Worm (Caenorhabditis elegans) whole organism, late embryonic: ENCODE data around the gene R02D5.3.

Experiments used
- K02D7.2 ChIP-seq: sonication (generic microtip); optimal IDR thresholded peaks from 2 replicates; lab custom pipeline; 2017; ENCODE audit warnings: mild to moderate bottlenecking, missing genetic modification characterization, missing compliant biosample characterization
- T23F11.4 ChIP-seq: fragments of 200-800 bp; sonication (Bioruptor generic); optimal IDR thresholded peaks from 2 replicates; lab custom pipeline; 2018; ENCODE audit warnings: mild to moderate bottlenecking, missing genetic modification characterization, missing compliant biosample characterization
- Y22D7AL.16 ChIP-seq: sonication (generic microtip); optimal IDR thresholded peaks from 2 replicates; lab custom pipeline; 2016; ENCODE audit warnings: missing genetic modification characterization, missing compliant biosample characterization
- ama-1 ChIP-seq: fragments of 150-350 bp; optimal IDR thresholded peaks from 2 replicates; lab custom pipeline; 2014
- ceh-14 ChIP-seq: sonication (generic microtip); optimal IDR thresholded peaks from 2 replicates; lab custom pipeline; 2016; ENCODE audit warnings: missing genotype, missing genetic modification characterization, missing compliant biosample characterization
- ceh-18 ChIP-seq: sonication (generic microtip); optimal IDR thresholded peaks from 2 replicates; lab custom pipeline; 2016; ENCODE audit warnings: missing genetic modification characterization, missing compliant biosample characterization
- ceh-2 ChIP-seq: sonication (generic microtip); optimal IDR thresholded peaks from 2 replicates; lab custom pipeline; 2016; ENCODE audit warnings: missing genotype, missing genetic modification characterization, missing compliant biosample characterization
- ceh-34 ChIP-seq: sonication (generic microtip); optimal IDR thresholded peaks from 2 replicates; lab custom pipeline; 2016; ENCODE audit warnings: mild to moderate bottlenecking, missing genetic modification characterization, missing compliant biosample characterization
- ceh-45 ChIP-seq: fragments of 200-800 bp; sonication (Bioruptor generic); IDR thresholded peaks from 2 replicates; pipeline ENCODE4 v1.3.6; 2022; ENCODE audit warnings: missing genetic modification reagents, missing genetic modification characterization, missing compliant biosample characterization
- ceh-6 ChIP-seq: fragments of 200-800 bp; sonication (Bioruptor generic); optimal IDR thresholded peaks from 2 replicates; lab custom pipeline; 2018; ENCODE audit warnings: mild to moderate bottlenecking, missing genetic modification characterization, missing compliant biosample characterization
- ceh-9 ChIP-seq: sonication (generic microtip); optimal IDR thresholded peaks from 2 replicates; lab custom pipeline; 2016; ENCODE audit warnings: mild to moderate bottlenecking, missing genetic modification characterization, inconsistent platforms, missing compliant biosample characterization
- che-1 ChIP-seq: sonication (generic microtip); optimal IDR thresholded peaks from 2 replicates; lab custom pipeline; 2016; ENCODE audit warnings: mild to moderate bottlenecking, missing genetic modification characterization, missing compliant biosample characterization
- elt-4 ChIP-seq: sonication (generic microtip); optimal IDR thresholded peaks from 2 replicates; lab custom pipeline; 2016; ENCODE audit warnings: missing genetic modification characterization, missing compliant biosample characterization
- eyg-1 ChIP-seq: sonication (generic microtip); optimal IDR thresholded peaks from 2 replicates; lab custom pipeline; 2016; ENCODE audit warnings: missing genotype, missing genetic modification characterization, missing compliant biosample characterization
- fax-1 ChIP-seq: sonication (generic microtip); optimal IDR thresholded peaks from 2 replicates; lab custom pipeline; 2016; ENCODE audit warnings: missing genotype, missing genetic modification characterization, missing compliant biosample characterization
- fkh-10 ChIP-seq: fragments of 150-350 bp; optimal IDR thresholded peaks from 2 replicates; lab custom pipeline; 2014; ENCODE audit warnings: missing biosample characterization, missing genetic modification reagents, missing genetic modification characterization
- gmeb-2 ChIP-seq: sonication (generic microtip); optimal IDR thresholded peaks from 2 replicates; lab custom pipeline; 2016; ENCODE audit warnings: missing genetic modification characterization, inconsistent platforms, missing compliant biosample characterization
- hlh-30 ChIP-seq: sonication (generic microtip); optimal IDR thresholded peaks from 2 replicates; lab custom pipeline; 2017; ENCODE audit warnings: antibody characterized with exemption, missing genetic modification characterization, missing compliant biosample characterization; ENCODE audit not compliant: insufficient read depth
- hlh-6 ChIP-seq: sonication (generic microtip); optimal IDR thresholded peaks from 2 replicates; lab custom pipeline; 2016; ENCODE audit warnings: missing genotype, missing genetic modification characterization, missing compliant biosample characterization
- hlh-8 ChIP-seq: sonication (generic microtip); optimal IDR thresholded peaks from 2 replicates; lab custom pipeline; 2016; ENCODE audit warnings: missing genotype, missing genetic modification characterization, missing compliant biosample characterization
- madf-2 ChIP-seq: sonication (generic microtip); optimal IDR thresholded peaks from 2 replicates; lab custom pipeline; 2017; ENCODE audit warnings: missing genetic modification characterization, missing compliant biosample characterization
- mec-3 ChIP-seq: sonication (generic microtip); optimal IDR thresholded peaks from 2 replicates; lab custom pipeline; 2016; ENCODE audit warnings: borderline replicate concordance, missing genetic modification characterization, missing compliant biosample characterization
- nhr-11 ChIP-seq: fragments of 150-350 bp; optimal IDR thresholded peaks from 2 replicates; lab custom pipeline; 2014; ENCODE audit warnings: missing biosample characterization, missing genetic modification characterization
- nhr-232 ChIP-seq: sonication (generic microtip); optimal IDR thresholded peaks from 2 replicates; lab custom pipeline; 2016; ENCODE audit warnings: missing genetic modification characterization, missing compliant biosample characterization
- npax-4 ChIP-seq: sonication (generic microtip); optimal IDR thresholded peaks from 2 replicates; lab custom pipeline; 2016; ENCODE audit warnings: missing genetic modification characterization, missing compliant biosample characterization
- pag-3 ChIP-seq: sonication (generic microtip); optimal IDR thresholded peaks from 2 replicates; lab custom pipeline; 2016; ENCODE audit warnings: missing compliant biosample characterization, missing genetic modification characterization, borderline replicate concordance
- pat-9 ChIP-seq: fragments of 200-800 bp; sonication (Bioruptor generic); optimal IDR thresholded peaks from 2 replicates; lab custom pipeline; 2018; ENCODE audit warnings: mild to moderate bottlenecking, missing genetic modification characterization, moderate library complexity, missing compliant biosample characterization
- pax-1 ChIP-seq: fragments of 150-350 bp; optimal IDR thresholded peaks from 2 replicates; lab custom pipeline; 2014; ENCODE audit warnings: missing biosample characterization, missing genetic modification characterization
- pha-2 ChIP-seq: sonication (generic microtip); optimal IDR thresholded peaks from 2 replicates; lab custom pipeline; 2017; ENCODE audit warnings: mild to moderate bottlenecking, missing genetic modification characterization, missing compliant biosample characterization
- pha-4 ChIP-seq: fragments of 150-350 bp; optimal IDR thresholded peaks from 2 replicates; lab custom pipeline; 2018; ENCODE audit warnings: missing biosample characterization, missing genetic modification reagents, missing genetic modification characterization
- ref-2 ChIP-seq: sonication (generic microtip); optimal IDR thresholded peaks from 2 replicates; lab custom pipeline; 2016; ENCODE audit warnings: missing genetic modification characterization, missing compliant biosample characterization
- sox-2 ChIP-seq: fragments of 200-800 bp; sonication (Bioruptor generic); IDR thresholded peaks from 2 replicates; pipeline ENCODE4 v1.3.6; 2022; ENCODE audit warnings: missing genetic modification reagents, missing genetic modification characterization, missing compliant biosample characterization
- syd-9 ChIP-seq: sonication (generic microtip); optimal IDR thresholded peaks from 2 replicates; lab custom pipeline; 2016; ENCODE audit warnings: mild to moderate bottlenecking, missing genetic modification characterization, moderate library complexity, missing compliant biosample characterization
- tbx-2 ChIP-seq: sonication (generic microtip); optimal IDR thresholded peaks from 2 replicates; lab custom pipeline; 2016; ENCODE audit warnings: missing genetic modification characterization, missing compliant biosample characterization
- tbx-7 ChIP-seq: sonication (generic microtip); optimal IDR thresholded peaks from 2 replicates; lab custom pipeline; 2016; ENCODE audit warnings: missing genotype, missing genetic modification characterization, missing compliant biosample characterization
- ttx-3 ChIP-seq: sonication (generic microtip); optimal IDR thresholded peaks from 2 replicates; lab custom pipeline; 2016; ENCODE audit warnings: missing genetic modification reagents, missing genetic modification characterization, missing compliant biosample characterization
- unc-3 ChIP-seq, 2 experiments: fragments of 200-800 bp in 1 of 2; sonication (Bioruptor generic) in 1 of 2; sonication (generic microtip) in 1 of 2; conservative IDR thresholded peaks in 1 of 2; optimal IDR thresholded peaks in 1 of 2; 2 replicates each; pipeline versions ENCODE4 v1.3.6 to Lab custom; 2016 to 2022; ENCODE audit warnings: missing compliant biosample characterization in 2 of 2, missing genetic modification characterization in 2 of 2, missing genetic modification reagents in 1 of 2
- unc-42 ChIP-seq: sonication (generic microtip); optimal IDR thresholded peaks from 2 replicates; lab custom pipeline; 2016; ENCODE audit warnings: missing genotype, missing genetic modification characterization, missing compliant biosample characterization
- unc-86 ChIP-seq: sonication (generic microtip); optimal IDR thresholded peaks from 2 replicates; lab custom pipeline; 2016; ENCODE audit warnings: missing genetic modification characterization, missing compliant biosample characterization
- zip-5 ChIP-seq: sonication (generic microtip); optimal IDR thresholded peaks from 2 replicates; lab custom pipeline; 2016; ENCODE audit warnings: missing genetic modification characterization, missing compliant biosample characterization

Gene R02D5.3

ce11 chrV:14508005-14508521, 25.1 kb downstream of the R02D5.3 start, which contains the start of gene R02D5.1:
R02D5.1 (plus strand) TSS chrV:14508249.
- TF ChIP-seq T23F11.4 (GFP tag; lab: Kevin White, UChicago) (peak; percentile 4), tbx-2 (tag; lab: Kevin White, UChicago) (no peak), fkh-10 (no peak), Y22D7AL.16 (tag; lab: Kevin White, UChicago) (no peak), ref-2 (tag; lab: Kevin White, UChicago) (peak; percentile 77)
- TF ChIP-seq, all 69 proteins: peak for 2

- no peak for TF ChIP-seq hlh-8 (tag; lab: Kevin White, UChicago)
Observed at ce11 chrV:14508556-14508955, 25.6 kb downstream of the R02D5.3 start.

- TF ChIP-seq pax-1 (tag; lab: Kevin White, UChicago), result no peak
- no peak for TF ChIP-seq ceh-2 (tag; lab: Kevin White, UChicago)
- no peak for TF ChIP-seq ceh-34
- no peak for TF ChIP-seq nhr-11
- no peak for TF ChIP-seq unc-42 (tag; lab: Kevin White, UChicago)
- TF ChIP-seq pha-2 (tag; lab: Kevin White, UChicago), result no peak
- TF ChIP-seq hlh-6, result no peak
- no peak for TF ChIP-seq madf-2
- no peak for TF ChIP-seq ceh-14 (tag; lab: Kevin White, UChicago)
- no peak for TF ChIP-seq pha-4
- TF ChIP-seq eyg-1 (tag; lab: Kevin White, UChicago), result no peak
Observed at ce11 chrV:14510746-14511145, 27.8 kb downstream of the R02D5.3 start, which contains the start of gene R02D5.9. R02D5.9 (minus strand) TSS chrV:14511123.

- TF ChIP-seq ceh-6 (GFP tag; lab: Kevin White, UChicago), result no peak
- TF ChIP-seq, all 69 proteins: peak for 0
Observed at ce11 chrV:14518010-14518409, 35.0 kb downstream of the R02D5.3 start, which contains the start of gene R02D5.6. R02D5.6 (minus strand) TSS chrV:14518110.

- TF ChIP-seq unc-42 (tag; lab: Kevin White, UChicago) (no peak), zip-5 (no peak), madf-2 (no peak), ttx-3 (tag; lab: Kevin White, UChicago) (no peak), fkh-10 (no peak), fax-1 (tag; lab: Kevin White, UChicago) (no peak), hlh-30 (tag; lab: Kevin White, UChicago) (no peak), npax-4 (tag; lab: Kevin White, UChicago) (no peak), K02D7.2 (no peak), syd-9 (tag; lab: Kevin White, UChicago) (no peak), ama-1 (no peak), ceh-34 (no peak), ceh-18 (tag; lab: Kevin White, UChicago) (no peak), mec-3 (no peak), Y22D7AL.16 (tag; lab: Kevin White, UChicago) (no peak)
Observed at ce11 chrV:14519268-14519667, 36.3 kb downstream of the R02D5.3 start, which contains the start of gene R02D5.8. R02D5.8 (minus strand) TSS chrV:14519368.

DNA sequence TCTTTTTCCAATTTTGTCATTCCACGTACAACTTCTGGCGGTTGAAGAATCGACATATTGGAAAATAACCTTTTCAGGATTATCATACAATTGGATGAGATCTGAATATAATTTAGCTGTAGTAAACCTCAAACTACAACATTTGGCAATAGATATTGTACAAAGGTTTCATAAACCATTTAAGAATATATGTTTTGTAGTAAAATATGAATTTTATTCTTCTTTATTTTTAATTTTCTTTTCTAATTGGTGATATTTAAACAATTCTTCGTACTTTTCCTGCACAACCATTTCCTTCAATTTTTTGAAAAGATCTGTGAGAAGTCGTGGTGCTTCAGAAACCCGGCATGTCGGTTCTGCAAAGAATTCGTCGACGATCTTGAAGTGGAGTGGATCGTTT, 38.0 kb downstream of the R02D5.3 start, which contains the start of gene C53A5.17:
Gene C53A5.17 (minus strand): TSS at position 101 of the 400 bp plus-strand sequence.
- no peak for TF ChIP-seq K02D7.2
- TF ChIP-seq npax-4 (tag; lab: Kevin White, UChicago), result no peak
- no peak for TF ChIP-seq unc-42 (tag; lab: Kevin White, UChicago)
- no peak for TF ChIP-seq ceh-14 (tag; lab: Kevin White, UChicago)

ce11 chrV:14522514-14522913, 39.6 kb downstream of the R02D5.3 start, which contains the start of gene C53A5.16:
C53A5.16 (minus strand) TSS chrV:14522614.
- TF ChIP-seq ceh-9 (tag; lab: Kevin White, UChicago) (no peak), sox-2 (GFP tag; lab: Robert Waterston, UW) (no peak), elt-4 (no peak), che-1 (tag; lab: Kevin White, UChicago) (no peak), nhr-232 (tag; lab: Kevin White, UChicago) (no peak), ttx-3 (tag; lab: Kevin White, UChicago) (no peak), gmeb-2 (tag; lab: Kevin White, UChicago) (no peak), ceh-34 (no peak), pat-9 (tag; lab: Kevin White, UChicago) (no peak), unc-3 (GFP tag; conservative IDR thresholded peaks at IDR 0.05; lab: Robert Waterston, UW) (no peak), unc-3 (tag; optimal IDR thresholded peaks at IDR 0.05; lab: Kevin White, UChicago) (no peak), unc-86 (tag; lab: Kevin White, UChicago) (no peak), pag-3 (no peak), tbx-7 (tag; lab: Kevin White, UChicago) (no peak), nhr-11 (no peak), ceh-45 (GFP tag; lab: Robert Waterston, UW) (no peak), fkh-10 (no peak), pha-2 (tag; lab: Kevin White, UChicago) (no peak)
